Fruit fly (Drosophila melanogaster): ENCODE data around the gene CG17778.

dm6 chrX:457803-458202, 36.6 kb upstream of the CG17778 start:
- no peak for TF ChIP-seq CTCF (optimal IDR thresholded peaks at IDR 0.05)
- no peak for TF ChIP-seq CG8478 (optimal IDR thresholded peaks at IDR 0.05)
